Fruit fly (Drosophila melanogaster) whole organism, larva: ENCODE measurements around the gene CCAP.

ENCODE experiments used
- noc ChIP-seq: fragments of 200-800 bp; sonication (Bioruptor generic); optimal IDR thresholded peaks from 3 replicates; lab custom pipeline; 2019; ENCODE audit warnings: missing biosample characterization, mild to moderate bottlenecking, missing genetic modification characterization, moderate library complexity

The CCAP gene

dm6 chr3R:22701793-22702192 lies at the start of gene CCAP, which contains the start of gene CG6972:
CCAP (minus strand) TSS chr3R:22702084.
CG6972 (plus strand) TSS chr3R:22702007.
- TF ChIP-seq noc (tag; lab: Kevin White, UChicago) = no peak

dm6 chr3R:22751111-22751510 lies 49.2 kb upstream of the CCAP start:
- TF ChIP-seq noc (tag; lab: Kevin White, UChicago) = no peak

dm6 chr3R:22750534-22750947 lies 48.7 kb upstream of the CCAP start, which contains the start of the genes rumi, CG7029 and Usp12-46:
rumi (minus strand) TSS chr3R:22750597.
CG7029 (plus strand) TSS chr3R:22750901.
Usp12-46 (plus strand) TSS chr3R:22750901.
- TF ChIP-seq noc (tag; lab: Kevin White, UChicago) = peak; percentile 82

- no peak for TF ChIP-seq noc (tag; lab: Kevin White, UChicago)
These were observed 48.2 kb upstream of the CCAP start for dm6 chr3R:22750039-22750438.

- no peak for TF ChIP-seq noc (tag; lab: Kevin White, UChicago)
These were observed 47.1 kb upstream of the CCAP start, which contains the start of gene CG31139 for dm6 chr3R:22748956-22749355. CG31139 (minus strand) TSS chr3R:22749056.

dm6 chr3R:22747423-22748090 lies 45.7 kb upstream of the CCAP start, which contains the start of gene CG17141:
CG17141 (minus strand) TSS chr3R:22747599.
- no peak for TF ChIP-seq noc (tag; lab: Kevin White, UChicago)

- no peak for TF ChIP-seq noc (tag; lab: Kevin White, UChicago)
These were observed 43.5 kb upstream of the CCAP start, which contains the start of the genes vret and HP1c for dm6 chr3R:22745432-22745831. vret (minus strand) TSS chr3R:22745581. HP1c (plus strand) TSS chr3R:22745620.

- TF ChIP-seq noc (tag; lab: Kevin White, UChicago) = no peak
These were observed 39.0 kb upstream of the CCAP start, which contains the start of the genes Dcr-1 and CG6985 for dm6 chr3R:22740930-22741329. Dcr-1 (minus strand) TSS chr3R:22741091. CG6985 (plus strand) TSS chr3R:22741150.

- no peak for TF ChIP-seq noc (tag; lab: Kevin White, UChicago)
These were observed 31.9 kb upstream of the CCAP start, which contains the start of gene Takl2 for dm6 chr3R:22733751-22734150. Takl2 (minus strand) TSS chr3R:22733851.

- no peak for TF ChIP-seq noc (tag; lab: Kevin White, UChicago)
These were observed 31.1 kb upstream of the CCAP start for dm6 chr3R:22732995-22733394.

- TF ChIP-seq noc (tag; lab: Kevin White, UChicago) = no peak
These were observed 26.0 kb upstream of the CCAP start for dm6 chr3R:22727857-22728256.

dm6 chr3R:22727456-22727833 lies 25.6 kb upstream of the CCAP start:
- TF ChIP-seq noc (tag; lab: Kevin White, UChicago) = no peak

dm6 chr3R:22726771-22727455 lies 25.0 kb upstream of the CCAP start, which contains the start of gene CG45049:
CG45049 (plus strand) TSS chr3R:22726967.
- no peak for TF ChIP-seq noc (tag; lab: Kevin White, UChicago)

- no peak for TF ChIP-seq noc (tag; lab: Kevin White, UChicago)
These were observed 24.3 kb upstream of the CCAP start, which contains the start of gene RNF220 for dm6 chr3R:22726031-22726770. RNF220 (minus strand) TSS chr3R:22726414.
